Worm (Caenorhabditis elegans) whole organism, late embryonic: ENCODE results near the gene W09D6.4.

Experiments used
- F13H6.1 ChIP-seq: sonication (generic microtip); optimal IDR thresholded peaks from 2 replicates; lab custom pipeline; 2016; ENCODE audit warnings: missing genetic modification characterization, missing compliant biosample characterization
- ceh-30 ChIP-seq: fragments of 150-350 bp; optimal IDR thresholded peaks from 2 replicates; lab custom pipeline; 2014; ENCODE audit warnings: missing biosample characterization, missing genetic modification characterization
- dmd-4 ChIP-seq: sonication (generic microtip); optimal IDR thresholded peaks from 2 replicates; lab custom pipeline; 2016; ENCODE audit warnings: borderline replicate concordance, missing genetic modification characterization, missing compliant biosample characterization
- hlh-6 ChIP-seq: sonication (generic microtip); optimal IDR thresholded peaks from 2 replicates; lab custom pipeline; 2016; ENCODE audit warnings: missing genotype, missing genetic modification characterization, missing compliant biosample characterization

DNA sequence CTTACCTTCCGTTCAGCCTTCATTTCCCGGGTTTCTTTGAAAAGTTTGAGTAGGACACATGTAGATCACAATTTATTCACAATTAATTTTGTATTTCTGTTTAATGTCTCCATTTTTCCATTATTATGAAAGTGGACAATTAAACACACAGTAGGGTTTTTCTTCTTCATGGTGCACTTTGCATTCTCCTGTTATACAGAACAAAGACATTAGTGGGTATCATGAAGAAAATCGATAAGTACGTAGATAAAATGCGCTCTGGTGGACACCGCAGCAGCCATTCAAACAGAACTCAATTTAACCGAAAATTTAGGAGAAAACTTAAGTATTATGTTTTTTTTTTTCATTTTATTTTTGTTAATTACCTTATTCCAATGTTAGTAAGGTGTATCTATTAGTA, 49.8 kb downstream of the W09D6.4 start:
- TF ChIP-seq F13H6.1 (tag; lab: Kevin White, UChicago) (no peak), dmd-4 (tag; lab: Kevin White, UChicago) (no peak), ceh-30 (tag; lab: Kevin White, UChicago) (no peak), hlh-6 (tag; lab: Kevin White, UChicago) (no peak)
